Worm (Caenorhabditis elegans) whole organism, young adult: ENCODE results near the gene vha-13.

Experiments used
- B0019.2 ChIP-seq: fragments of 200-800 bp; sonication (Bioruptor generic); conservative IDR thresholded peaks from 2 replicates; pipeline ENCODE4 v1.3.6; 2022; ENCODE audit warnings: missing genetic modification reagents, missing genetic modification characterization, missing compliant biosample characterization
- F39B2.1 ChIP-seq: fragments of 200-800 bp; sonication (Bioruptor generic); IDR thresholded peaks from 2 replicates; pipeline ENCODE4 v1.3.6; 2022; ENCODE audit warnings: missing genetic modification reagents, missing genetic modification characterization, missing compliant biosample characterization
- K11D2.4 ChIP-seq: fragments of 200-800 bp; sonication (Bioruptor generic); IDR thresholded peaks from 2 replicates; pipeline ENCODE4 v1.3.6; 2022; ENCODE audit warnings: missing genetic modification reagents, missing genetic modification characterization, missing compliant biosample characterization
- K12H6.12 ChIP-seq: fragments of 200-800 bp; sonication (Bioruptor generic); optimal IDR thresholded peaks from 2 replicates; lab custom pipeline; 2018; ENCODE audit warnings: mild to moderate bottlenecking, missing genetic modification characterization, missing compliant biosample characterization
- Y53F4B.3 ChIP-seq: fragments of 200-800 bp; sonication (Bioruptor generic); IDR thresholded peaks from 2 replicates; pipeline ENCODE4 v1.3.6; 2022; ENCODE audit warnings: missing genetic modification reagents, missing genetic modification characterization, missing compliant biosample characterization
- Y53G8AR.9 ChIP-seq: fragments of 200-800 bp; sonication (Bioruptor generic); conservative IDR thresholded peaks from 2 replicates; pipeline ENCODE4 v1.3.6; 2022; ENCODE audit warnings: missing genetic modification reagents, missing genetic modification characterization, missing compliant biosample characterization
- Y56A3A.18 ChIP-seq: fragments of 200-800 bp; sonication (Bioruptor generic); IDR thresholded peaks from 2 replicates; pipeline ENCODE4 v1.3.6; 2022; ENCODE audit warnings: missing genetic modification reagents, missing genetic modification characterization, missing compliant biosample characterization
- Y67H2A.10 ChIP-seq: fragments of 200-800 bp; sonication (Bioruptor generic); conservative IDR thresholded peaks from 2 replicates; pipeline ENCODE4 v1.3.6; 2022; ENCODE audit warnings: missing genetic modification reagents, missing genetic modification characterization, missing compliant biosample characterization
- Y95B8A.8 ChIP-seq: fragments of 200-800 bp; sonication (Bioruptor generic); IDR thresholded peaks from 2 replicates; pipeline ENCODE4 v1.3.6; 2022; ENCODE audit warnings: missing genetic modification reagents, missing genetic modification characterization, missing compliant biosample characterization
- akir-1 ChIP-seq: fragments of 200-800 bp; sonication (Bioruptor generic); optimal IDR thresholded peaks from 2 replicates; lab custom pipeline; 2018; ENCODE audit warnings: mild to moderate bottlenecking, missing genetic modification characterization, moderate library complexity, missing compliant biosample characterization
- attf-5 ChIP-seq: fragments of 200-800 bp; sonication (Bioruptor generic); optimal IDR thresholded peaks from 2 replicates; lab custom pipeline; 2018; ENCODE audit warnings: mild to moderate bottlenecking, missing genetic modification characterization, missing compliant biosample characterization
- cebp-1 ChIP-seq, 2 experiments: fragments of 200-800 bp in 1 of 2; sonication (Bioruptor generic) in 1 of 2; sonication (generic microtip) in 1 of 2; IDR thresholded peaks in 1 of 2; optimal IDR thresholded peaks in 1 of 2; 2 replicates each; pipeline versions ENCODE4 v1.3.6 to Lab custom; 2017 to 2022; ENCODE audit warnings: missing compliant biosample characterization in 2 of 2, missing genetic modification characterization in 2 of 2, mild to moderate bottlenecking in 1 of 2, missing genetic modification reagents in 1 of 2, moderate library complexity in 1 of 2
- ceh-100 ChIP-seq: fragments of 200-800 bp; sonication (Bioruptor generic); IDR thresholded peaks from 2 replicates; pipeline ENCODE4 v1.3.6; 2022; ENCODE audit warnings: missing genetic modification reagents, missing genetic modification characterization, missing compliant biosample characterization
- dox-1 ChIP-seq: fragments of 200-800 bp; sonication (Bioruptor generic); IDR thresholded peaks from 2 replicates; pipeline ENCODE4 v1.3.6; 2022; ENCODE audit warnings: missing genetic modification reagents, missing genetic modification characterization, missing compliant biosample characterization
- egl-18 ChIP-seq: fragments of 200-800 bp; sonication (Bioruptor generic); IDR thresholded peaks from 2 replicates; pipeline ENCODE4 v1.3.6; 2022; ENCODE audit warnings: missing genetic modification reagents, missing genetic modification characterization, missing compliant biosample characterization
- egl-44 ChIP-seq: fragments of 200-800 bp; sonication (Bioruptor generic); IDR thresholded peaks from 2 replicates; pipeline ENCODE4 v1.3.6; 2022; ENCODE audit warnings: missing genetic modification reagents, missing genetic modification characterization, missing compliant biosample characterization
- ekl-4 ChIP-seq: fragments of 200-800 bp; sonication (Bioruptor generic); IDR thresholded peaks from 2 replicates; pipeline ENCODE4 v1.3.6; 2022; ENCODE audit warnings: missing genetic modification reagents, missing genetic modification characterization, missing compliant biosample characterization
- fkh-3 ChIP-seq: sonication (generic microtip); optimal IDR thresholded peaks from 2 replicates; lab custom pipeline; 2016; ENCODE audit warnings: mild to moderate bottlenecking, missing genetic modification characterization, missing compliant biosample characterization
- hmg-20 ChIP-seq: fragments of 200-800 bp; sonication (Bioruptor generic); IDR thresholded peaks from 2 replicates; pipeline ENCODE4 v1.3.6; 2022; ENCODE audit warnings: missing genetic modification reagents, missing genetic modification characterization, missing compliant biosample characterization
- let-526 ChIP-seq: fragments of 200-800 bp; sonication (Bioruptor generic); IDR thresholded peaks from 2 replicates; pipeline ENCODE4 v1.3.6; 2022; ENCODE audit warnings: missing genetic modification reagents, missing genetic modification characterization, missing compliant biosample characterization
- lin-40 ChIP-seq: sonication (generic microtip); optimal IDR thresholded peaks from 2 replicates; lab custom pipeline; 2016; ENCODE audit warnings: missing genetic modification characterization, mild to moderate bottlenecking, missing compliant biosample characterization, missing genotype, missing genetic modification reagents
- lsl-1 ChIP-seq: fragments of 200-800 bp; sonication (Bioruptor generic); optimal IDR thresholded peaks from 2 replicates; lab custom pipeline; 2018; ENCODE audit warnings: mild to moderate bottlenecking, missing genetic modification characterization, moderate library complexity, missing compliant biosample characterization
- nhr-90 ChIP-seq: sonication (generic microtip); optimal IDR thresholded peaks from 2 replicates; lab custom pipeline; 2016; ENCODE audit warnings: missing genotype, mild to moderate bottlenecking, missing genetic modification characterization, missing compliant biosample characterization
- repo-1 ChIP-seq: sonication (generic microtip); optimal IDR thresholded peaks from 2 replicates; lab custom pipeline; 2017; ENCODE audit warnings: mild to moderate bottlenecking, missing genetic modification characterization, missing compliant biosample characterization
- sdz-38 ChIP-seq: sonication (generic microtip); optimal IDR thresholded peaks from 2 replicates; lab custom pipeline; 2016; ENCODE audit warnings: missing genotype, missing genetic modification characterization, missing compliant biosample characterization
- snpc-1.1 ChIP-seq: sonication (generic microtip); optimal IDR thresholded peaks from 2 replicates; lab custom pipeline; 2017; ENCODE audit warnings: missing genetic modification characterization, mild to moderate bottlenecking, missing compliant biosample characterization, antibody characterized with exemption, moderate library complexity, missing genotype, missing genetic modification reagents; ENCODE audit not compliant: insufficient read depth
- snpc-3.4 ChIP-seq: sonication (generic microtip); optimal IDR thresholded peaks from 2 replicates; lab custom pipeline; 2017; ENCODE audit warnings: missing genetic modification characterization, mild to moderate bottlenecking, missing compliant biosample characterization, antibody characterized with exemption, moderate library complexity, missing genotype, missing genetic modification reagents
- sptf-2 ChIP-seq: fragments of 200-800 bp; sonication (Bioruptor generic); optimal IDR thresholded peaks from 2 replicates; lab custom pipeline; 2018; ENCODE audit warnings: mild to moderate bottlenecking, missing genetic modification characterization, missing compliant biosample characterization
- tbp1 ChIP-seq: fragments of 200-800 bp; sonication (Bioruptor generic); optimal IDR thresholded peaks from 2 replicates; lab custom pipeline; 2018; ENCODE audit warnings: mild to moderate bottlenecking, missing genetic modification characterization, missing compliant biosample characterization
- unc-62 ChIP-seq: fragments of 150-350 bp; optimal IDR thresholded peaks from 2 replicates; lab custom pipeline; 2014; ENCODE audit warnings: missing biosample characterization, missing genetic modification reagents, missing genetic modification characterization
- ztf-25 ChIP-seq: fragments of 200-800 bp; sonication (Bioruptor generic); IDR thresholded peaks from 2 replicates; pipeline ENCODE4 v1.3.6; 2022; ENCODE audit warnings: missing genetic modification reagents, missing genetic modification characterization, missing compliant biosample characterization
- ztf-6 ChIP-seq: fragments of 200-800 bp; sonication (Bioruptor generic); IDR thresholded peaks from 2 replicates; pipeline ENCODE4 v1.3.6; 2022; ENCODE audit warnings: missing genetic modification reagents, missing genetic modification characterization, missing compliant biosample characterization

Gene vha-13

ce11 chrV:14324502-14325467 lies 26.7 kb upstream of the vha-13 start, which contains the start of the genes F47B8.4 and F47B8.18 (continued):
- no peak for TF ChIP-seq Y67H2A.10 (GFP tag; lab: Robert Waterston, UW)
- 0 out of 2 replicates have a peak, but pooled peaks have one; percentile 15 for TF ChIP-seq cebp-1 (GFP tag; IDR thresholded peaks at IDR 0.05; lab: Robert Waterston, UW)
- TF ChIP-seq cebp-1 (tag; optimal IDR thresholded peaks at IDR 0.05; lab: Kevin White, UChicago) = no peak

ce11 chrV:14327776-14328175 lies 23.7 kb upstream of the vha-13 start, which contains the start of gene F47B8.5:
TSS of gene F47B8.5 (minus strand) at chrV:14327876.
- TF ChIP-seq nhr-90 (tag; lab: Kevin White, UChicago) (no peak), ztf-6 (GFP tag; lab: Robert Waterston, UW) (no peak), let-526 (GFP tag; lab: Robert Waterston, UW) (no peak), ekl-4 (GFP tag; lab: Robert Waterston, UW) (no peak), Y53F4B.3 (GFP tag; lab: Robert Waterston, UW) (no peak), akir-1 (no peak), ztf-25 (GFP tag; lab: Robert Waterston, UW) (no peak), lin-40 (tag; lab: Kevin White, UChicago) (no peak), attf-5 (GFP tag; lab: Kevin White, UChicago) (no peak), hmg-20 (GFP tag; lab: Robert Waterston, UW) (no peak), fkh-3 (tag; lab: Kevin White, UChicago) (no peak), F39B2.1 (GFP tag; lab: Robert Waterston, UW) (no peak), repo-1 (no peak), sdz-38 (tag; lab: Kevin White, UChicago) (no peak), B0019.2 (GFP tag; lab: Robert Waterston, UW) (no peak)

ce11 chrV:14328806-14329205 lies 22.7 kb upstream of the vha-13 start, which contains the start of gene pepm-1:
TSS of gene pepm-1 (plus strand) at chrV:14329106.
- TF ChIP-seq ztf-25 (GFP tag; lab: Robert Waterston, UW) = no peak

- TF ChIP-seq ekl-4 (GFP tag; lab: Robert Waterston, UW) (no peak), dox-1 (no peak), lsl-1 (GFP tag; lab: Kevin White, UChicago) (no peak), K11D2.4 (GFP tag; lab: Robert Waterston, UW) (no peak), Y95B8A.8 (GFP tag; lab: Robert Waterston, UW) (no peak), Y56A3A.18 (GFP tag; lab: Robert Waterston, UW) (no peak)
Observed at ce11 chrV:14331477-14331876, 20.0 kb upstream of the vha-13 start, which contains the start of gene F47B8.8. TSS of gene F47B8.8 (plus strand) at chrV:14331733.

ce11 chrV:14333116-14333515 lies 18.4 kb upstream of the vha-13 start, which contains the start of gene srm-4:
TSS of gene srm-4 (plus strand) at chrV:14333416.
- TF ChIP-seq ceh-100 (GFP tag; lab: Robert Waterston, UW) (no peak), tbp1 (GFP tag; lab: Kevin White, UChicago) (no peak), snpc-3.4 (no peak), repo-1 (no peak), K12H6.12 (no peak), Y53G8AR.9 (GFP tag; lab: Robert Waterston, UW) (no peak), egl-18 (GFP tag; lab: Robert Waterston, UW) (no peak), snpc-1.1 (no peak), unc-62 (GFP tag; lab: Kevin White, UChicago) (no peak), sptf-2 (GFP tag; lab: Kevin White, UChicago) (no peak), egl-44 (GFP tag; lab: Robert Waterston, UW) (no peak)
